Worm (Caenorhabditis elegans) whole organism, mixed stage, embryonic: Measurements from ENCODE around the gene hil-6.

Experiments used
- cnd-1 ChIP-seq: fragments of 200-800 bp; sonication (Bioruptor generic); optimal IDR thresholded peaks from 2 replicates; lab custom pipeline; 2018; ENCODE audit warnings: mild to moderate bottlenecking, missing genetic modification characterization, missing compliant biosample characterization
- mab-5 ChIP-seq: fragments of 150-350 bp; optimal IDR thresholded peaks from 2 replicates; lab custom pipeline; 2014; ENCODE audit warnings: missing biosample characterization, missing genetic modification characterization
- snpc-4 ChIP-seq: fragments of 150-350 bp; optimal IDR thresholded peaks from 2 replicates; lab custom pipeline; 2014; ENCODE audit warnings: missing biosample characterization, missing genetic modification characterization

DNA sequence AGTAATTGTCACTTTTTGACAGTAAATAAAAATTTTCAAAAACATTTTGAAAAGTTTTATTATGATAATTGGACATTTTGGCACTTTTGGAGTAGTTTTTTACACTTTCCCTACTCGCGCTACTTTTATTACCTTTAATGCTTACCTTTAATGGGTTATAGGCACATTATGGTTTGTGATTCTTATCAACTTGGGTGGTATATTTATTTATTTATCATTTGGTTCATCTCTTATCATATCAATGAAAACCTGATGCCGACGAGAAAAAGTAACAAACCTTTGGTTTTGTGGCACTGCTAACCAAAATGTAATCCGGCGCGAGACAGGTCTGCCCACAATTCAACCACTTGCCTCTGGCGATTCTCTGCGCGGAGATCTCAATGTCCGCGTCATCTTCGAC, 33.0 kb downstream of the hil-6 start:
- TF ChIP-seq mab-5 (tag; lab: Kevin White, UChicago): no peak
- TF ChIP-seq cnd-1: no peak
- TF ChIP-seq snpc-4 (tag; lab: Kevin White, UChicago): no peak
